Worm (Caenorhabditis elegans) whole organism, L4 larva: ENCODE data around the gene F22E5.13.
A peak's percentile ranks its signal among the peaks of the same experiment; 100 is the strongest.

Source experiments
- D1046.2 ChIP-seq: fragments of 200-800 bp; sonication (Bioruptor generic); IDR thresholded peaks from 2 replicates; pipeline ENCODE4 v1.3.6; 2022; ENCODE audit warnings: missing genetic modification characterization, missing compliant biosample characterization
- F37D6.2 ChIP-seq: sonication (generic microtip); optimal IDR thresholded peaks from 2 replicates; lab custom pipeline; 2016; ENCODE audit warnings: mild to moderate bottlenecking, missing genetic modification characterization, missing compliant biosample characterization
- F44E2.7 ChIP-seq: fragments of 200-800 bp; sonication (Bioruptor generic); IDR thresholded peaks from 2 replicates; pipeline ENCODE4 v2.1.2; 2022; ENCODE audit warnings: missing genetic modification characterization, missing compliant biosample characterization
- R02D3.7 ChIP-seq: fragments of 150-350 bp; sonication (generic microtip); optimal IDR thresholded peaks from 3 replicates; lab custom pipeline; 2014; ENCODE audit warnings: missing biosample characterization, missing genetic modification characterization
- Y105C5A.15 ChIP-seq: fragments of 200-800 bp; sonication (Bioruptor generic); IDR thresholded peaks from 2 replicates; pipeline ENCODE4 v1.3.6; 2022; ENCODE audit warnings: missing genetic modification characterization, missing compliant biosample characterization
- Y5F2A.4 ChIP-seq: fragments of 200-800 bp; sonication (Bioruptor generic); optimal IDR thresholded peaks from 2 replicates; lab custom pipeline; 2018; ENCODE audit warnings: mild to moderate bottlenecking, missing genetic modification characterization, missing compliant biosample characterization
- ZK546.5 ChIP-seq, 2 experiments: sonication (generic microtip); optimal IDR thresholded peaks; 2 replicates each; lab custom pipeline; 2017; ENCODE audit warnings: missing biosample characterization in 2 of 2, missing genetic modification characterization in 2 of 2
- aly-2 ChIP-seq: sonication (generic microtip); optimal IDR thresholded peaks from 2 replicates; lab custom pipeline; 2018; ENCODE audit warnings: missing biosample characterization, missing genetic modification characterization
- ceh-20 ChIP-seq: fragments of 200-800 bp; sonication (Bioruptor generic); IDR thresholded peaks from 2 replicates; pipeline ENCODE4 v1.3.6; 2022; ENCODE audit warnings: missing genetic modification reagents, missing genetic modification characterization, missing compliant biosample characterization
- ceh-28 ChIP-seq: fragments of 150-350 bp; optimal IDR thresholded peaks from 2 replicates; lab custom pipeline; 2014; ENCODE audit warnings: missing biosample characterization, missing genetic modification reagents, missing genetic modification characterization
- ceh-32 ChIP-seq: sonication (generic microtip); optimal IDR thresholded peaks from 2 replicates; lab custom pipeline; 2016; ENCODE audit warnings: mild to moderate bottlenecking, missing genetic modification characterization, missing compliant biosample characterization; ENCODE audit not compliant: poor library complexity
- ceh-44 ChIP-seq: fragments of 200-800 bp; sonication (Bioruptor generic); IDR thresholded peaks from 2 replicates; pipeline ENCODE4 v1.3.6; 2022; ENCODE audit warnings: missing genetic modification reagents, missing genetic modification characterization, missing compliant biosample characterization
- ceh-62 ChIP-seq: sonication (generic microtip); optimal IDR thresholded peaks from 2 replicates; lab custom pipeline; 2017; ENCODE audit warnings: missing biosample characterization, missing genetic modification characterization
- daf-16 ChIP-seq, 3 experiments: sonication (generic microtip); optimal IDR thresholded peaks; 2 replicates each; lab custom pipeline; 2016 to 2017; ENCODE audit warnings: missing genetic modification characterization in 3 of 3, missing genetic modification reagents in 3 of 3, mild to moderate bottlenecking in 2 of 3, missing compliant biosample characterization in 2 of 3, missing biosample characterization in 1 of 3, moderate library complexity in 1 of 3
- daf-8 ChIP-seq: fragments of 200-800 bp; sonication (Bioruptor generic); IDR thresholded peaks from 2 replicates; pipeline ENCODE4 v1.3.6; 2022; ENCODE audit warnings: missing genetic modification characterization, missing compliant biosample characterization
- dmd-8 ChIP-seq: fragments of 200-800 bp; sonication (Bioruptor generic); IDR thresholded peaks from 2 replicates; pipeline ENCODE4 v1.3.6; 2022; ENCODE audit warnings: missing genetic modification characterization, missing compliant biosample characterization
- dpl-1 ChIP-seq: fragments of 150-350 bp; optimal IDR thresholded peaks from 2 replicates; lab custom pipeline; 2014; ENCODE audit warnings: missing biosample characterization, missing genetic modification reagents, missing genetic modification characterization
- dve-1 ChIP-seq: sonication (generic microtip); optimal IDR thresholded peaks from 2 replicates; lab custom pipeline; 2017; ENCODE audit warnings: antibody characterized with exemption, mild to moderate bottlenecking, missing genetic modification characterization, missing compliant biosample characterization; ENCODE audit not compliant: insufficient read depth
- egl-43 ChIP-seq: fragments of 200-800 bp; sonication (Bioruptor generic); IDR thresholded peaks from 2 replicates; pipeline ENCODE4 v1.3.6; 2022; ENCODE audit warnings: missing genetic modification reagents, missing genetic modification characterization, missing compliant biosample characterization
- fos-1 ChIP-seq: fragments of 150-350 bp; optimal IDR thresholded peaks from 2 replicates; lab custom pipeline; 2014; ENCODE audit warnings: missing biosample characterization, missing genetic modification characterization
- gei-8 ChIP-seq: fragments of 200-800 bp; sonication (Bioruptor generic); optimal IDR thresholded peaks from 2 replicates; lab custom pipeline; 2018; ENCODE audit warnings: mild to moderate bottlenecking, missing genetic modification characterization, missing compliant biosample characterization
- hlh-11 ChIP-seq: fragments of 200-800 bp; sonication (Bioruptor generic); optimal IDR thresholded peaks from 2 replicates; lab custom pipeline; 2018; ENCODE audit warnings: mild to moderate bottlenecking, missing genetic modification characterization, missing compliant biosample characterization
- hmg-1.1 ChIP-seq: fragments of 200-800 bp; sonication (Bioruptor generic); IDR thresholded peaks from 2 replicates; pipeline ENCODE4 v1.3.6; 2022; ENCODE audit warnings: missing genetic modification reagents, missing genetic modification characterization, missing compliant biosample characterization
- lim-7 ChIP-seq: fragments of 200-800 bp; sonication (Bioruptor generic); IDR thresholded peaks from 2 replicates; pipeline ENCODE4 v1.3.6; 2022; ENCODE audit warnings: missing genetic modification characterization, missing compliant biosample characterization
- lin-1 ChIP-seq: fragments of 200-800 bp; sonication (Bioruptor generic); IDR thresholded peaks from 2 replicates; pipeline ENCODE4 v1.3.6; 2022; ENCODE audit warnings: missing genetic modification reagents, missing genetic modification characterization, missing compliant biosample characterization
- lin-15B ChIP-seq: fragments of 150-350 bp; sonication (generic microtip); optimal IDR thresholded peaks from 3 replicates; lab custom pipeline; 2014; ENCODE audit warnings: missing biosample characterization, missing genetic modification characterization
- madf-5 ChIP-seq, 2 experiments: fragments of 200-800 bp; sonication (Bioruptor generic); IDR thresholded peaks; 2 replicates each; pipeline ENCODE4 v1.3.6; 2022; ENCODE audit warnings: missing compliant biosample characterization in 2 of 2, missing genetic modification characterization in 2 of 2
- mdt-29 ChIP-seq: fragments of 200-800 bp; sonication (Bioruptor generic); IDR thresholded peaks from 2 replicates; pipeline ENCODE4 v1.3.6; 2022; ENCODE audit warnings: missing genetic modification reagents, missing genetic modification characterization, missing compliant biosample characterization
- mep-1 ChIP-seq: fragments of 150-350 bp; sonication (generic microtip); optimal IDR thresholded peaks from 3 replicates; lab custom pipeline; 2014; ENCODE audit warnings: missing biosample characterization, missing genetic modification characterization
- nhr-10 ChIP-seq: fragments of 150-350 bp; optimal IDR thresholded peaks from 2 replicates; lab custom pipeline; 2014; ENCODE audit warnings: missing biosample characterization, missing genetic modification characterization
- nhr-11 ChIP-seq: fragments of 150-350 bp; optimal IDR thresholded peaks from 2 replicates; lab custom pipeline; 2014; ENCODE audit warnings: missing biosample characterization, missing genetic modification characterization
- nhr-111 ChIP-seq: fragments of 200-800 bp; sonication (Bioruptor generic); optimal IDR thresholded peaks from 2 replicates; lab custom pipeline; 2018; ENCODE audit warnings: mild to moderate bottlenecking, missing genetic modification characterization, missing compliant biosample characterization
- nhr-28 ChIP-seq: fragments of 150-350 bp; optimal IDR thresholded peaks from 2 replicates; lab custom pipeline; 2014; ENCODE audit warnings: missing biosample characterization, missing genetic modification characterization
- nhr-42 ChIP-seq: fragments of 200-800 bp; sonication (Bioruptor generic); IDR thresholded peaks from 2 replicates; pipeline ENCODE4 v1.3.6; 2022; ENCODE audit warnings: missing genetic modification characterization, missing compliant biosample characterization
- nhr-48 ChIP-seq: sonication (generic microtip); optimal IDR thresholded peaks from 2 replicates; lab custom pipeline; 2016; ENCODE audit warnings: mild to moderate bottlenecking, missing genetic modification characterization, missing compliant biosample characterization
- nhr-77 ChIP-seq: fragments of 150-350 bp; optimal IDR thresholded peaks from 2 replicates; lab custom pipeline; 2014; ENCODE audit warnings: missing biosample characterization, missing genetic modification characterization
- pha-4 ChIP-seq, 2 experiments: fragments of 150-350 bp in 1 of 2; fragments of 200-800 bp in 1 of 2; sonication (Bioruptor generic) in 1 of 2; IDR thresholded peaks in 1 of 2; optimal IDR thresholded peaks in 1 of 2; 2 replicates each; pipeline versions ENCODE4 v1.3.6 to Lab custom; 2014 to 2022; ENCODE audit warnings: missing genetic modification characterization in 2 of 2, missing genetic modification reagents in 2 of 2, missing biosample characterization in 1 of 2, missing compliant biosample characterization in 1 of 2
- rbr-2 ChIP-seq: sonication (generic microtip); optimal IDR thresholded peaks from 2 replicates; lab custom pipeline; 2016; ENCODE audit warnings: missing genotype, missing genetic modification characterization, missing compliant biosample characterization
- saeg-2 ChIP-seq: fragments of 200-800 bp; sonication (Bioruptor generic); IDR thresholded peaks from 2 replicates; pipeline ENCODE4 v1.3.6; 2022; ENCODE audit warnings: missing genetic modification reagents, missing genetic modification characterization, missing compliant biosample characterization
- sdz-12 ChIP-seq: fragments of 200-800 bp; sonication (Bioruptor generic); optimal IDR thresholded peaks from 2 replicates; lab custom pipeline; 2018; ENCODE audit warnings: mild to moderate bottlenecking, missing genetic modification characterization, missing compliant biosample characterization
- set-16 ChIP-seq: fragments of 200-800 bp; sonication (Bioruptor generic); IDR thresholded peaks from 2 replicates; pipeline ENCODE4 v1.3.6; 2022; ENCODE audit warnings: missing genetic modification reagents, missing genetic modification characterization, missing compliant biosample characterization
- spr-1 ChIP-seq: sonication (generic microtip); optimal IDR thresholded peaks from 2 replicates; lab custom pipeline; 2016; ENCODE audit warnings: mild to moderate bottlenecking, missing genetic modification characterization, missing compliant biosample characterization
- spr-3 ChIP-seq: fragments of 200-800 bp; sonication (Bioruptor generic); optimal IDR thresholded peaks from 2 replicates; lab custom pipeline; 2018; ENCODE audit warnings: mild to moderate bottlenecking, missing genetic modification characterization, missing compliant biosample characterization
- unc-39 ChIP-seq: sonication (generic microtip); optimal IDR thresholded peaks from 2 replicates; lab custom pipeline; 2017; ENCODE audit warnings: missing biosample characterization, missing genetic modification characterization
- unc-62 ChIP-seq, 3 experiments: fragments of 150-350 bp in 1 of 3; sonication (generic microtip); optimal IDR thresholded peaks in 2 of 3; peaks in 1 of 3; 1 replicate in 1 of 3; 2 replicates in 2 of 3; lab custom pipeline; 2014 to 2017; ENCODE audit warnings: missing biosample characterization in 3 of 3, missing genetic modification characterization in 3 of 3, missing genetic modification reagents in 3 of 3, missing genotype in 1 of 3
- ztf-7 ChIP-seq: fragments of 150-350 bp; optimal IDR thresholded peaks from 2 replicates; lab custom pipeline; 2014; ENCODE audit warnings: missing biosample characterization, missing genetic modification characterization

The F22E5.13 gene

DNA sequence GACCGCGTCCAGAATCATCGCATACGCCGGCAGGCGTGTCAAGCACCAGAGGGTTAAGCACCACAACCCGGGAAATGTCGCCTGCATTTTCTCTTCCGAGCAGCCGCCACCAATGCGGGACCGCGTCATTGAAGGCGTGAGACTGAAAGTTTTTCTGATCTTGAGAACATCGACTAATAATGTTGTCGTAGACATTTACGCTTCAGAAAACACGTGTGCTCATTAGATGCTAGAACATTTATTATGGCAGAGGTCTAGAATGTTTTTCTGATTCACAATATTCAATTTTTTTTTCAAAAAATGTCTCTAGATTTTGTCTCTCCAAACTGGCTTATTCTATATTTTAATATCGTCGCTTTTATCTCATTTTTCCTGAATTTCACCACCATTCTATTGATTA, 7.2 kb upstream of the F22E5.13 start, which contains the start of gene sri-47:
sri-47 (plus strand) TSS at position 301 of the 400 bp plus-strand sequence.
- TF ChIP-seq D1046.2 (GFP tag; lab: Robert Waterston, UW): 0 out of 2 replicates have a peak, but pooled peaks have one; percentile 39
- no peak for TF ChIP-seq spr-3 (GFP tag; lab: Kevin White, UChicago)
- TF ChIP-seq set-16 (GFP tag; lab: Robert Waterston, UW): 0 out of 2 replicates have a peak, but pooled peaks have one; percentile 23
- no peak for TF ChIP-seq nhr-111 (GFP tag; lab: Kevin White, UChicago)
- TF ChIP-seq unc-62 (GFP tag; optimal IDR thresholded peaks at IDR 0.05 in 1 of 2; lab: Kevin White, UChicago): peak in 1 of 2 experiments; percentile 85
- no peak for TF ChIP-seq unc-62 (tag; optimal IDR thresholded peaks at IDR 0.05; lab: Kevin White, UChicago)
- TF ChIP-seq R02D3.7 (tag; lab: Kevin White, UChicago): no peak
- TF ChIP-seq, all 104 proteins: peak for 3

DNA sequence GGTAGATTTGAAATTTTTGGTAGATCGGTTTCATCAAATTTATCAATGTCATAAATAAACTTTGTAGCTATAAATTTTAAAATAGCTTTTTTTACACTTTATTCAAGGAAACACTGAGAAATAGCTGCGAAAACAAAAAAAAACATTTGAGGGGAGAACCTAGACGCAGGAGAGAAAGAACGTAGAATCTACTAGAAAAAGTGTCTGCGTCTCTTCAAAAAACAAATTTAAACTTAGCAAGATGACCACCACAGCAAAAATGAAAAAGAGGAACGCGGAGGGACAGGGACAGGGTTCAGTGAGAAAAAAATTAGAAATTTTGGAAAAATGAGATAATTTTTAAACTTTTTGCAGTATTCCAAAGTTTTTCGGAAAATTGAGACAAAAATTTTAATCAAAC, 424 bp downstream of the F22E5.13 start:
- TF ChIP-seq lin-15B (tag; lab: Kevin White, UChicago) (no peak), nhr-28 (tag; lab: Kevin White, UChicago) (peak; percentile 0), nhr-111 (GFP tag; lab: Kevin White, UChicago) (no peak), lin-1 (no peak), nhr-10 (tag; lab: Kevin White, UChicago) (no peak), hmg-1.1 (peak; percentile 48; the same call in 1 of the 2 replicates), saeg-2 (no peak), gei-8 (no peak), F44E2.7 (GFP tag; lab: Robert Waterston, UW) (no peak), ceh-32 (tag; lab: Kevin White, UChicago) (no peak), spr-1 (no peak), nhr-48 (tag; lab: Kevin White, UChicago) (no peak), nhr-42 (GFP tag; lab: Robert Waterston, UW) (no peak), madf-5 (GFP tag; IDR thresholded peaks at IDR 0.05; lab: Robert Waterston, UW) (no peak), sdz-12 (no peak), ceh-28 (tag; lab: Kevin White, UChicago) (no peak), fos-1 (no peak), egl-43 (GFP tag; lab: Robert Waterston, UW) (no peak), nhr-11 (tag; lab: Kevin White, UChicago) (peak; percentile 19), ztf-7 (no peak), daf-8 (GFP tag; lab: Robert Waterston, UW) (no peak), dve-1 (tag; lab: Kevin White, UChicago) (no peak), rbr-2 (tag; lab: Kevin White, UChicago) (no peak), daf-16 (GFP tag; optimal IDR thresholded peaks at IDR 0.05; lab: Kevin White, UChicago) (peak in 1 of 2 experiments; percentile 60), daf-16 (tag; optimal IDR thresholded peaks at IDR 0.05; lab: Kevin White, UChicago) (no peak), set-16 (GFP tag; lab: Robert Waterston, UW) (no peak), hlh-11 (tag; lab: Kevin White, UChicago) (peak; percentile 10), ceh-20 (GFP tag; lab: Robert Waterston, UW) (0 out of 2 replicates have a peak, but pooled peaks have one; percentile 19), lim-7 (GFP tag; lab: Robert Waterston, UW) (no peak), Y105C5A.15 (GFP tag; lab: Robert Waterston, UW) (no peak), dpl-1 (GFP tag; lab: Kevin White, UChicago) (no peak), Y5F2A.4 (no peak), mep-1 (tag; lab: Kevin White, UChicago) (no peak), dmd-8 (no peak), ZK546.5 (tag; optimal IDR thresholded peaks at IDR 0.05; lab: Kevin White, UChicago) (no peak), nhr-77 (no peak), pha-4 (GFP tag; IDR thresholded peaks at IDR 0.05; lab: Robert Waterston, UW) (no peak), pha-4 (tag; optimal IDR thresholded peaks at IDR 0.05; lab: Kevin White, UChicago) (no peak), ceh-62 (tag; lab: Kevin White, UChicago) (no peak), ceh-44 (no peak), mdt-29 (GFP tag; lab: Robert Waterston, UW) (no peak), F37D6.2 (tag; lab: Kevin White, UChicago) (no peak), aly-2 (tag; lab: Kevin White, UChicago) (no peak), unc-39 (tag; lab: Kevin White, UChicago) (no peak)
